Fruit fly (Drosophila melanogaster) S2 (cell line): ENCODE data around the gene Wdr24.

Source experiments
- CG8478 ChIP-seq: fragments of >200 bp; optimal IDR thresholded peaks from 2 replicates; lab custom pipeline; 2018
- CTCF ChIP-seq, 2 experiments: fragments of >200 bp; optimal IDR thresholded peaks; 2 replicates each; lab custom pipeline; 2018

dm6 chr3R:29737891-29738290, 7.0 kb downstream of the Wdr24 start, which contains the start of gene Gnpnat:
- TF ChIP-seq CG8478 (no peak), CTCF (optimal IDR thresholded peaks at IDR 0.05; lab: Kevin White, UChicago) (no peak)
